Fruit fly (Drosophila melanogaster) whole organism, embryonic: Measurements from ENCODE around the gene CG5934.

Experiments used
- CG10654 ChIP-seq: fragments of 200-800 bp; sonication (Bioruptor generic); optimal IDR thresholded peaks from 2 replicates; lab custom pipeline; 2016; ENCODE audit warnings: missing biosample characterization, missing genetic modification characterization
- CG10959 ChIP-seq: fragments of 200-800 bp; sonication (Bioruptor generic); IDR thresholded peaks from 2 replicates; pipeline ENCODE4 v1.3.6; 2022; ENCODE audit warnings: missing biosample characterization, missing genetic modification characterization
- CG12071 ChIP-seq: fragments of 200-800 bp; sonication (Bioruptor generic); optimal IDR thresholded peaks from 3 replicates; lab custom pipeline; 2018; ENCODE audit warnings: missing biosample characterization, mild to moderate bottlenecking, missing genetic modification characterization
- CG14014 ChIP-seq: fragments of 200-800 bp; sonication (Bioruptor generic); IDR thresholded peaks from 2 replicates; pipeline ENCODE4 v1.3.6; 2022; ENCODE audit warnings: missing biosample characterization, missing genetic modification characterization
- CG14050 ChIP-seq: fragments of 200-800 bp; sonication (Bioruptor generic); IDR thresholded peaks from 3 replicates; pipeline ENCODE4 v1.3.6; 2022; ENCODE audit warnings: missing biosample characterization, missing genetic modification characterization
- CG14710 ChIP-seq: fragments of 200-800 bp; sonication (Bioruptor generic); optimal IDR thresholded peaks from 3 replicates; lab custom pipeline; 2019; ENCODE audit warnings: missing biosample characterization, mild to moderate bottlenecking, missing genetic modification characterization, moderate library complexity
- CG17385 ChIP-seq: fragments of 200-800 bp; sonication (Bioruptor generic); optimal IDR thresholded peaks from 3 replicates; lab custom pipeline; 2018; ENCODE audit warnings: missing biosample characterization, mild to moderate bottlenecking, missing genetic modification characterization
- CG2678 ChIP-seq: fragments of 200-800 bp; sonication (Bioruptor generic); optimal IDR thresholded peaks from 3 replicates; lab custom pipeline; 2019; ENCODE audit warnings: missing biosample characterization, mild to moderate bottlenecking, missing genetic modification characterization, moderate library complexity
- CG31365 ChIP-seq: fragments of 200-800 bp; sonication (Bioruptor generic); optimal IDR thresholded peaks from 2 replicates; lab custom pipeline; 2018; ENCODE audit warnings: missing biosample characterization, mild to moderate bottlenecking, missing genetic modification characterization
- CG42726 ChIP-seq: fragments of 200-800 bp; sonication (Bioruptor generic); IDR thresholded peaks from 2 replicates; pipeline ENCODE4 v1.3.6; 2022; ENCODE audit warnings: missing biosample characterization, missing genetic modification characterization; ENCODE audit not compliant: partially characterized antibody
- CG7786 ChIP-seq: fragments of 200-800 bp; sonication (Bioruptor generic); optimal IDR thresholded peaks from 2 replicates; lab custom pipeline; 2016; ENCODE audit warnings: missing biosample characterization, missing genetic modification characterization
- CG7987 ChIP-seq: fragments of 200-800 bp; sonication (Bioruptor generic); optimal IDR thresholded peaks from 2 replicates; lab custom pipeline; 2018; ENCODE audit warnings: missing biosample characterization, mild to moderate bottlenecking, missing genetic modification characterization, moderate library complexity
- CG8089 ChIP-seq: fragments of 200-800 bp; sonication (Bioruptor generic); optimal IDR thresholded peaks from 3 replicates; lab custom pipeline; 2016; ENCODE audit warnings: missing biosample characterization, missing genetic modification characterization
- Deaf1 ChIP-seq: fragments of 200-800 bp; optimal IDR thresholded peaks from 3 replicates; lab custom pipeline; 2019; ENCODE audit warnings: missing biosample characterization, mild to moderate bottlenecking, missing genetic modification characterization, moderate library complexity
- Dip3 ChIP-seq: fragments of 200-800 bp; sonication (Bioruptor generic); optimal IDR thresholded peaks from 3 replicates; lab custom pipeline; 2016; ENCODE audit warnings: missing biosample characterization, missing genetic modification characterization
- HLH3B ChIP-seq: fragments of 200-800 bp; sonication (Bioruptor generic); IDR thresholded peaks from 2 replicates; pipeline ENCODE4 v1.3.6; 2022; ENCODE audit warnings: missing biosample characterization, missing genetic modification characterization
- MESR4 ChIP-seq: fragments of 200-800 bp; sonication (Bioruptor generic); optimal IDR thresholded peaks from 2 replicates; lab custom pipeline; 2018; ENCODE audit warnings: missing biosample characterization, mild to moderate bottlenecking, missing genetic modification characterization, moderate library complexity
- NK7.1 ChIP-seq: fragments of 200-800 bp; sonication (Bioruptor generic); optimal IDR thresholded peaks from 3 replicates; lab custom pipeline; 2016; ENCODE audit warnings: missing biosample characterization, missing genetic modification characterization
- Nf-YA ChIP-seq: fragments of 200-800 bp; sonication (Bioruptor generic); IDR thresholded peaks from 2 replicates; pipeline ENCODE4 v1.3.6; 2022; ENCODE audit warnings: missing biosample characterization, missing genetic modification characterization
- Nf-YC ChIP-seq: fragments of 200-800 bp; optimal IDR thresholded peaks from 3 replicates; lab custom pipeline; 2019; ENCODE audit warnings: missing biosample characterization, mild to moderate bottlenecking, missing genetic modification characterization, moderate library complexity
- Rx ChIP-seq: fragments of 200-800 bp; sonication (Bioruptor generic); IDR thresholded peaks from 2 replicates; pipeline ENCODE4 v1.3.6; 2022; ENCODE audit warnings: missing biosample characterization, missing genetic modification characterization
- Stat92E ChIP-seq, 3 experiments: fragments of >200 bp in 2 of 3; fragments of 200-800 bp in 1 of 3; sonication (Bioruptor generic) in 1 of 3; optimal IDR thresholded peaks; 2 replicates each; lab custom pipeline; 2017 to 2019; ENCODE audit warnings: missing biosample characterization in 3 of 3, missing genetic modification characterization in 3 of 3, mild to moderate bottlenecking in 1 of 3, moderate library complexity in 1 of 3
- Taf1 ChIP-seq: fragments of 200-800 bp; sonication (Bioruptor generic); IDR thresholded peaks from 2 replicates; pipeline ENCODE4 v1.3.6; 2022; ENCODE audit warnings: missing biosample characterization, missing genetic modification characterization
- YL-1 ChIP-seq: fragments of 200-800 bp; sonication (Bioruptor generic); optimal IDR thresholded peaks from 3 replicates; lab custom pipeline; 2017; ENCODE audit warnings: missing biosample characterization, mild to moderate bottlenecking, missing genetic modification characterization
- abd-A ChIP-seq: fragments of 200-800 bp; sonication (Bioruptor generic); optimal IDR thresholded peaks from 3 replicates; lab custom pipeline; 2019; ENCODE audit warnings: missing biosample characterization, mild to moderate bottlenecking, missing genetic modification characterization, moderate library complexity
- al ChIP-seq: fragments of 200-800 bp; sonication (Bioruptor generic); IDR thresholded peaks from 2 replicates; pipeline ENCODE4 v1.3.6; 2022; ENCODE audit warnings: missing biosample characterization, missing genetic modification characterization
- ase ChIP-seq: fragments of 200-800 bp; sonication (Bioruptor generic); IDR thresholded peaks from 3 replicates; pipeline ENCODE4 v1.3.6; 2022; ENCODE audit warnings: missing biosample characterization, missing genetic modification characterization
- br ChIP-seq: fragments of >200 bp; optimal IDR thresholded peaks from 2 replicates; lab custom pipeline; 2017
- ci ChIP-seq: fragments of 200-800 bp; sonication (Bioruptor generic); IDR thresholded peaks from 3 replicates; pipeline ENCODE4 v1.3.6; 2022; ENCODE audit warnings: missing biosample characterization, missing genetic modification characterization
- da ChIP-seq: fragments of 200-800 bp; sonication (Bioruptor generic); optimal IDR thresholded peaks from 2 replicates; lab custom pipeline; 2016; ENCODE audit warnings: missing biosample characterization, missing genetic modification characterization
- dm ChIP-seq: fragments of 200-800 bp; sonication (Bioruptor generic); optimal IDR thresholded peaks from 3 replicates; lab custom pipeline; 2016; ENCODE audit warnings: missing biosample characterization, missing genetic modification characterization
- exex ChIP-seq: fragments of 200-800 bp; sonication (Bioruptor generic); optimal IDR thresholded peaks from 4 replicates; lab custom pipeline; 2018; ENCODE audit warnings: missing biosample characterization, mild to moderate bottlenecking, missing genetic modification characterization, moderate library complexity
- fd3F ChIP-seq: fragments of 200-800 bp; sonication (Bioruptor generic); optimal IDR thresholded peaks from 2 replicates; lab custom pipeline; 2018; ENCODE audit warnings: missing biosample characterization, mild to moderate bottlenecking, missing genetic modification characterization, moderate library complexity
- knrl ChIP-seq: fragments of 200-800 bp; sonication (Bioruptor generic); IDR thresholded peaks from 3 replicates; pipeline ENCODE4 v1.3.6; 2022; ENCODE audit warnings: missing biosample characterization, missing genetic modification characterization; ENCODE audit not compliant: partially characterized antibody
- peb ChIP-seq: fragments of 200-800 bp; sonication (Bioruptor generic); IDR thresholded peaks from 2 replicates; pipeline ENCODE4 v1.3.6; 2022; ENCODE audit warnings: missing biosample characterization, missing genetic modification characterization
- sd ChIP-seq: fragments of 200-800 bp; sonication (Bioruptor generic); optimal IDR thresholded peaks from 3 replicates; lab custom pipeline; 2018; ENCODE audit warnings: missing biosample characterization, mild to moderate bottlenecking, missing genetic modification characterization, moderate library complexity
- zen2 ChIP-seq: fragments of 200-800 bp; sonication (Bioruptor generic); IDR thresholded peaks from 3 replicates; pipeline ENCODE4 v1.3.6; 2022; ENCODE audit warnings: missing biosample characterization, missing genetic modification characterization; ENCODE audit not compliant: partially characterized antibody
- zfh1 ChIP-seq: fragments of 200-800 bp; sonication (Bioruptor generic); IDR thresholded peaks from 3 replicates; pipeline ENCODE4 v1.3.6; 2022; ENCODE audit warnings: missing biosample characterization, missing genetic modification characterization

CG5934 gene

DNA sequence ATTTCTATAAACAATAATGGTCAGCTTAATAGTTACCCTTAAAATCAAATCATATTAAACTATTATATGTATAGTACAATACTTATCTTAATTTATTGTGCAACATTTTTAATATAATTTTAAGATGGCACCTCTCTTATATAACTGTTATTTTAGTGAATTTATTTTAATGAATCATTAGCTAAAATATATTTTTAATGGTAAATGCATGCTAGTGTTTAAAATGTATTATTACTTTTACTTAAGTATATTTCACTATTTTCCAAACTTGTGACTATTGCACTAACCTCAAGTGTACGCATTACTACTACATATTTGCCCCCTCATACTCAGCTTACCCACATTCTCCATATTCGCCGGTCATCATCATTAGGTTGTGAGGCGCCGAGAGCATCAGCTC lies 27.2 kb upstream of the CG5934 start (continued):
- TF ChIP-seq zen2 (no peak), CG7786 (GFP tag; lab: Kevin White, UChicago) (no peak), CG10654 (GFP tag; lab: Kevin White, UChicago) (peak; percentile 33), dm (GFP tag; lab: Kevin White, UChicago) (no peak), NK7.1 (GFP tag; lab: Kevin White, UChicago) (no peak), CG8089 (GFP tag; lab: Kevin White, UChicago) (no peak), abd-A (tag; lab: Kevin White, UChicago) (peak; percentile 62), fd3F (GFP tag; lab: Kevin White, UChicago) (peak; percentile 64), al (GFP tag; lab: Robert Waterston, UW) (peak; percentile 53; the same call in 1 of the 2 replicates), Stat92E (GFP tag; optimal IDR thresholded peaks at IDR 0.05; lab: Kevin White, UChicago) (peak in 1 of 3 experiments; percentile 44), ci (GFP tag; lab: Robert Waterston, UW) (peak; percentile 59; the same call in 2 of the 3 replicates), CG12071 (GFP tag; lab: Kevin White, UChicago) (no peak), exex (tag; lab: Kevin White, UChicago) (no peak), Dip3 (GFP tag; lab: Kevin White, UChicago) (no peak), peb (GFP tag; lab: Robert Waterston, UW) (no peak; the same call in 1 of the 2 replicates), ase (GFP tag; lab: Robert Waterston, UW) (peak; percentile 51; the same call in 2 of the 3 replicates), CG14014 (no peak), Taf1 (GFP tag; lab: Robert Waterston, UW) (no peak), CG10959 (GFP tag; lab: Robert Waterston, UW) (no peak), knrl (GFP tag; lab: Robert Waterston, UW) (no peak), Rx (GFP tag; lab: Robert Waterston, UW) (no peak), zfh1 (GFP tag; lab: Robert Waterston, UW) (peak; percentile 46; the same call in 1 of the 3 replicates), br (lab: Kevin White, UChicago) (no peak), CG17385 (GFP tag; lab: Kevin White, UChicago) (peak; percentile 80), CG42726 (GFP tag; lab: Robert Waterston, UW) (no peak)

DNA sequence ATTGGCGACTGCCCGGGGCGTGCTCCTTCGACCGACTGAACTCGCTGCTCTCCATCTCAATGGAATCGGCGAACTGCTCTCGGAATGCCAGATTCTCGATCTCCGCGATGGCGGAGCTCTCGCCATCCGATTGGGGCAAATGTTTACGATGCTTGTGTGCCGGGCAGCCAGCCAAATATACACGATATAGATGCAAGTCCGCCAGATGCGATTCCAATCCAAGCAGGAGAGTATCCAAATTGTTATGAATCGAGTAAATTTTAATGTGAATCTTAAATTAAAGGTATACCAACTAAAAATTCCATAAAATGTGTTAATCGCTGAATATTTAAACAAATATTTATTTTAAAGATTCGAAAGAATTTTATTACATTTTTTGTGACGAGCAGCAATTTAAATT lies 25.6 kb upstream of the CG5934 start, which contains the start of gene CG5984:
TSS of gene CG5984 (minus strand) at position 101 of the 400 bp plus-strand sequence.
- TF ChIP-seq CG2678 (tag; lab: Kevin White, UChicago), result no peak
- TF ChIP-seq YL-1 (GFP tag; lab: Kevin White, UChicago), result no peak
- no peak for TF ChIP-seq CG7987
- TF ChIP-seq MESR4, result no peak
- no peak for TF ChIP-seq CG31365 (tag; lab: Kevin White, UChicago)
- TF ChIP-seq CG14710 (tag; lab: Kevin White, UChicago), result no peak
- TF ChIP-seq Deaf1, result peak; percentile 32
- no peak for TF ChIP-seq HLH3B (GFP tag; lab: Robert Waterston, UW)
- TF ChIP-seq sd (tag; lab: Kevin White, UChicago), result peak; percentile 88
- TF ChIP-seq CG14050 (GFP tag; lab: Robert Waterston, UW), result no peak
- TF ChIP-seq Nf-YC (tag; lab: Kevin White, UChicago), result peak; percentile 37
- TF ChIP-seq Nf-YA (GFP tag; lab: Robert Waterston, UW), result no peak

DNA sequence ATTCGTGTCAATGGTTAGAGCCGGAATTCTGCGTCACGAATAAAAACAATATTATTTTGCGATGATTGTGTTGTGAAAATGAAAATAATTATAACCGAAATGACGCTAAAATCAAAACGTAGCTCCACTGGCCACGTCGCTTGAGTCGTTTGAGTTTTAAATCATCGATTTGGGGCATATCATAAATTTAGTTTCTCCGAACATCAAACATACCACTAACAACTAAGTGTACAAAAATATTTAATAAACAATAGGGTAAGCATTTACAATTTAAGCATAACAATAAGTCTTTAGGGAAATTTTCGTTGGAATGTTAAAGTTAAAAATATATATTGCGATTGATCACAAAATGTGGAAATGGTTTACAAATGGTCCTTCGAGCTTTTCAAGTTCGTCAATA lies 22.6 kb upstream of the CG5934 start, which contains the start of the genes TTLL6B and TfIIA-L:
TSS of gene TTLL6B (minus strand) at position 101 of the 400 bp plus-strand sequence.
TSS of gene TfIIA-L (plus strand) at position 206 of the 400 bp plus-strand sequence.
- no peak for TF ChIP-seq CG14014
- TF ChIP-seq da (GFP tag; lab: Kevin White, UChicago), result no peak
